Fruit fly (Drosophila melanogaster) whole organism, larva: ENCODE results near the gene Coprox.

Source experiments
- noc ChIP-seq: fragments of 200-800 bp; sonication (Bioruptor generic); optimal IDR thresholded peaks from 3 replicates; lab custom pipeline; 2019; ENCODE audit warnings: missing biosample characterization, mild to moderate bottlenecking, missing genetic modification characterization, moderate library complexity

The Coprox gene

dm6 chr2L:7010513-7010912 is 46.3 kb downstream of the Coprox start:
- TF ChIP-seq noc (tag; lab: Kevin White, UChicago): no peak

DNA sequence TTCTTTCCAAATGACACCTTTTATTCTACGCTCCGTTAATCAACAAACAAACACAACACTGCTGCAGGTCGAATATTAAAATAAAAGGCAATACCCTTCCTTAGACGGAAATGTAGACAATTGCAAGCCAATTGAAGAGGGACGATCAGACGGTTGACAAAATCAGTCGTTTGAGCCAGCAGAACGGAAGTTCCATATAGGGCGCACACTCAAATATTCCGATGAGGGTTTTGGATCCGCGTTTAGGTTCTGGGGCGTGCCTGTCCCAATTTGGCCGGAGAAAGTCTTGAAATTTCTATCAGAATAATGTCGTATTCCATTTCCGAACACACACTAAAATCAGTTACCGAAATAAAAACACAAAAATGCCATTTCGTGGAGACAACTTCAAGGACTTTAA is 47.7 kb downstream of the Coprox start, which contains the start of gene CG43321:
Gene CG43321, plus strand, starts transcription at position 301 of the 400 bp plus-strand sequence.
- no peak for TF ChIP-seq noc (tag; lab: Kevin White, UChicago)

DNA sequence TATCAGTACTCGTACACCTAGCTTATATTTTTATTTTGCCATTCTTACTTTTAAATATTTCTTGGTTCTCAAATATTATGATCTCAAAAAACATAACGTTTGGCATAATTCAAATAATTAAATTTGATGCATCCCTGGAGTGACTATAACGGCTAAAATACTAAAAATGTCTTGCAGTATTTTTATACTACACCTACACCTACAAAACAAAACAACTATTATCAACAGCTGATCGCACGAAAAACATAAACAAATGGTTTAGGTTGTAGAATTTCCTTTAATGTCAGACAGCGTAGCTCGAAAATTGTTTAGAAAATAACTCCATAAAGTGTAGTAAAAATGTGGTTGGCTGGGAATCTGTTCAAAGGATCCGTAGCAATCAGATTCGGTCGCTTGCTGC is 48.9 kb downstream of the Coprox start, which contains the start of gene CG43322:
Gene CG43322, plus strand, starts transcription at position 240 of the 400 bp plus-strand sequence.
- TF ChIP-seq noc (tag; lab: Kevin White, UChicago): no peak
